Fruit fly (Drosophila melanogaster): ENCODE measurements around the gene CG11262.
A peak's percentile ranks its signal among the peaks of the same experiment; 100 is the strongest.

CG11262 gene

dm6 chr3L:13022854-13023560 lies 28.1 kb downstream of the CG11262 start, which contains the start of gene RpS12 (continued):
- TF ChIP-seq exex (tag; optimal IDR thresholded peaks at IDR 0.05) (peak; percentile 38), zfh2 (GFP tag; optimal IDR thresholded peaks at IDR 0.05) (peak; percentile 78), BtbVII (GFP tag; optimal IDR thresholded peaks at IDR 0.05) (peak; percentile 77), CG3726 (GFP tag; IDR thresholded peaks at IDR 0.05) (0 out of 3 replicates have a peak, but pooled peaks have one; percentile 54), CG11504 (tag; optimal IDR thresholded peaks at IDR 0.05) (peak; percentile 59), CG17829 (tag; optimal IDR thresholded peaks at IDR 0.05) (peak; percentile 35), CG31441 (GFP tag; IDR thresholded peaks at IDR 0.05) (peak; percentile 47), tx (GFP tag; optimal IDR thresholded peaks at IDR 0.05) (peak; percentile 51), CG4730 (GFP tag; IDR thresholded peaks at IDR 0.05) (peak; percentile 48), HLH4C (GFP tag; IDR thresholded peaks at IDR 0.05; ENCODE audit: partially characterized antibody) (peak; percentile 75), CG15269 (tag; optimal IDR thresholded peaks at IDR 0.05) (peak; percentile 64), sug (tag; optimal IDR thresholded peaks at IDR 0.05) (peak; percentile 53), gem (tag; optimal IDR thresholded peaks at IDR 0.05) (peak; percentile 62), CG14441 (GFP tag; IDR thresholded peaks at IDR 0.05) (peak; percentile 77), disco-r (GFP tag; optimal IDR thresholded peaks at IDR 0.05) (peak; percentile 56), p53 (GFP tag; optimal IDR thresholded peaks at IDR 0.05) (peak; percentile 64), CG6791 (GFP tag; IDR thresholded peaks at IDR 0.05; ENCODE audit: partially characterized antibody) (peak; percentile 92), Usf (GFP tag; optimal IDR thresholded peaks at IDR 0.05) (peak; percentile 43), CG6689 (GFP tag; IDR thresholded peaks at IDR 0.05) (peak; percentile 36; the same call in 1 of the 2 replicates), Meics (GFP tag; optimal IDR thresholded peaks at IDR 0.05) (peak; percentile 89), sna (GFP tag; IDR thresholded peaks at IDR 0.05; ENCODE audit: partially characterized antibody) (peak; percentile 55; the same call in 1 of the 2 replicates), CG15479 (GFP tag; optimal IDR thresholded peaks at IDR 0.05) (no peak), CG9609 (GFP tag; optimal IDR thresholded peaks at IDR 0.05) (peak; percentile 75), TFAM (GFP tag; optimal IDR thresholded peaks at IDR 0.05) (peak; percentile 27), CG12219 (GFP tag; optimal IDR thresholded peaks at IDR 0.05) (peak; percentile 72), Adf1 (GFP tag; IDR thresholded peaks at IDR 0.05) (peak; percentile 7; the same call in 1 of the 2 replicates), Hr3 (GFP tag; optimal IDR thresholded peaks at IDR 0.05) (peak; percentile 55), fd96Cb (tag; optimal IDR thresholded peaks at IDR 0.05) (peak; percentile 34), CG12769 (tag; optimal IDR thresholded peaks at IDR 0.05) (peak; percentile 64), Neu2 (GFP tag; optimal IDR thresholded peaks at IDR 0.05; ENCODE audit: borderline replicate concordance) (peak; percentile 21), bowl (GFP tag; IDR thresholded peaks at IDR 0.05) (peak; percentile 54; the same call in 1 of the 2 replicates), Bgb (GFP tag; IDR thresholded peaks at IDR 0.05; ENCODE audit: partially characterized antibody) (peak; percentile 91), schlank (tag; optimal IDR thresholded peaks at IDR 0.05) (peak; percentile 84), CG1602 (GFP tag; optimal IDR thresholded peaks at IDR 0.05) (peak; percentile 66), CG2116 (GFP tag; optimal IDR thresholded peaks at IDR 0.05) (peak; percentile 99), pan (optimal IDR thresholded peaks at IDR 0.05) (no peak), pan (GFP tag; optimal IDR thresholded peaks at IDR 0.05 in 1 of 2, IDR thresholded peaks at IDR 0.05 in 1 of 2) (peak in 1 of 2 experiments; percentile 67), Fer1 (GFP tag; optimal IDR thresholded peaks at IDR 0.05) (peak; percentile 84), jigr1 (GFP tag; IDR thresholded peaks at IDR 0.05) (no peak), CG15601 (tag; optimal IDR thresholded peaks at IDR 0.05) (peak; percentile 56), toy (GFP tag; IDR thresholded peaks at IDR 0.05) (peak; percentile 64; the same call in 1 of the 2 replicates), Max (GFP tag; optimal IDR thresholded peaks at IDR 0.05) (peak; percentile 91), CG4617 (GFP tag; optimal IDR thresholded peaks at IDR 0.05; ENCODE audit: borderline replicate concordance) (peak; percentile 48), sima (GFP tag; optimal IDR thresholded peaks at IDR 0.05) (peak; percentile 34), h (optimal IDR thresholded peaks at IDR 0.05) (no peak), CG7963 (GFP tag; IDR thresholded peaks at IDR 0.05; ENCODE audit: partially characterized antibody) (peak; percentile 51; the same call in 2 of the 3 replicates), CG11247 (GFP tag; IDR thresholded peaks at IDR 0.05) (peak; percentile 85), Hmx (GFP tag; optimal IDR thresholded peaks at IDR 0.05) (no peak), CG4328 (GFP tag; optimal IDR thresholded peaks at IDR 0.05) (peak; percentile 62)

Data from whole organism, embryonic.